Fruit fly (Drosophila melanogaster): ENCODE data around the gene CG10973.

The CG10973 gene

DNA sequence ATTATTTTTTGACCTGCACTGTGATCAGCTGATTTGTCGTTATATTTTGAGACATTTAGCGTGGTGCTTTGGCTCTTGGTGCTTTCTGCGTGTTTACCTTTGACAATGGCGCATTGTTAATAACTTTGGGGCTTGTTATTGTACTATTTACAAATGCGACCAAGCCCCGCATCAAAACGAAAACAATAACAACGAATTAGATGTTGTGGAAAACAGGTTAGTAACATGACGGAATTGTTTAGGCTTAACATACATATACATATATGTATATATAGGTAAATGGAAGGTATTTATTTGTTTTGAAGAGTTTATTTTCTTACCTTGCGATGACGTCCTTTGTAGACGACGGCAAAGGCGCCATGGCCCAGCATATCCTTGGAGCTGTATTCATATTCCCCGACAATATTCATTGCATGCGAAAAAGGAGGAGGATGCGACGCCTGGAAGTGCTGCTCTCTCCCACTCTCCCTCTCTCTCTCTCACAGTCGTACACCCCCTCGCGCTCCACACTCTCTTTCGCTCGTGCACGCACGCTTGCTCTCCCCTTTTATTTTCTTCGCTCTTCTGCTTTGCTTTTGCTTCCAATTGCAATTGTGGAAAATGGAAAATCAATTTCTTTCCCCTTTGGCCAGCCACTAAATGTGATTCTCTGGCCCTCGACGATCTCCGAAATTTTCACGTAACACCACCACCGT is 49.6 kb upstream of the CG10973 start (continued):
- TF ChIP-seq Trl (optimal IDR thresholded peaks at IDR 0.05) (peak; percentile 95 to 97), Trl (GFP tag; optimal IDR thresholded peaks at IDR 0.05) (no peak), Antp (GFP tag; optimal IDR thresholded peaks at IDR 0.05) (no peak), Pdp1 (GFP tag; optimal IDR thresholded peaks at IDR 0.05) (peak in 1 of 2 experiments; percentile 25), Blimp-1 (GFP tag; optimal IDR thresholded peaks at IDR 0.05) (no peak), run (tag; optimal IDR thresholded peaks at IDR 0.05) (no peak)

- TF ChIP-seq CG14441 (GFP tag; IDR thresholded peaks at IDR 0.05) = peak; percentile 41; the same call in 1 of the 2 replicates
- TF ChIP-seq CG12104 (GFP tag; optimal IDR thresholded peaks at IDR 0.05) = peak; percentile 44
- TF ChIP-seq Hr51 (GFP tag; optimal IDR thresholded peaks at IDR 0.05) = peak in 1 of 2 experiments; percentile 72
- TF ChIP-seq Sox100B (GFP tag; optimal IDR thresholded peaks at IDR 0.05) = peak; percentile 24
- no peak for TF ChIP-seq CG30431 (GFP tag; optimal IDR thresholded peaks at IDR 0.05)
- no peak for TF ChIP-seq Drgx (GFP tag; IDR thresholded peaks at IDR 0.05)
- no peak for TF ChIP-seq Mes4 (GFP tag; optimal IDR thresholded peaks at IDR 0.05)
- peak; percentile 9 for TF ChIP-seq exex (tag; optimal IDR thresholded peaks at IDR 0.05)
- no peak for TF ChIP-seq Stat92E (GFP tag; optimal IDR thresholded peaks at IDR 0.05)
- no peak for TF ChIP-seq bigmax (GFP tag; optimal IDR thresholded peaks at IDR 0.05)
- TF ChIP-seq dysf (GFP tag; IDR thresholded peaks at IDR 0.05) = peak; percentile 46; the same call in 1 of the 3 replicates
- no peak for TF ChIP-seq Ssrp (tag; optimal IDR thresholded peaks at IDR 0.05)
- TF ChIP-seq MESR4 (GFP tag; optimal IDR thresholded peaks at IDR 0.05) = no peak
- no peak for TF ChIP-seq CG32767 (GFP tag; IDR thresholded peaks at IDR 0.05)
- TF ChIP-seq CG9876 (GFP tag; optimal IDR thresholded peaks at IDR 0.05) = no peak
- TF ChIP-seq ttk (GFP tag; IDR thresholded peaks at IDR 0.05) = no peak
- peak; percentile 83 for TF ChIP-seq rib (GFP tag; IDR thresholded peaks at IDR 0.05)
- TF ChIP-seq Ada2b (GFP tag; IDR thresholded peaks at IDR 0.05) = peak; percentile 23; the same call in 1 of the 2 replicates
- no peak for TF ChIP-seq CG3065 (GFP tag; optimal IDR thresholded peaks at IDR 0.05)
- peak; percentile 37 for TF ChIP-seq org-1 (GFP tag; optimal IDR thresholded peaks at IDR 0.05)
- TF ChIP-seq Hr3 (GFP tag; optimal IDR thresholded peaks at IDR 0.05) = peak; percentile 16
- no peak for TF ChIP-seq klu (GFP tag; IDR thresholded peaks at IDR 0.05)
- TF ChIP-seq sr (GFP tag; IDR thresholded peaks at IDR 0.05) = no peak
- TF ChIP-seq gsb (GFP tag; IDR thresholded peaks at IDR 0.05) = no peak
- peak; percentile 39 for TF ChIP-seq fd3F (GFP tag; optimal IDR thresholded peaks at IDR 0.05)
- TF ChIP-seq Doc3 (GFP tag; IDR thresholded peaks at IDR 0.05; ENCODE audit: partially characterized antibody) = no peak
- no peak for TF ChIP-seq dan (GFP tag; IDR thresholded peaks at IDR 0.05)
- TF ChIP-seq Sin3A (optimal IDR thresholded peaks at IDR 0.05) = no peak
- no peak for TF ChIP-seq lov (optimal IDR thresholded peaks at IDR 0.05)
- no peak for TF ChIP-seq lov (GFP tag; IDR thresholded peaks at IDR 0.05)
- peak; percentile 0 for TF ChIP-seq CG8944 (GFP tag; optimal IDR thresholded peaks at IDR 0.05)
- no peak for TF ChIP-seq Bdp1 (GFP tag; optimal IDR thresholded peaks at IDR 0.05)
- TF ChIP-seq CG10462 (GFP tag; optimal IDR thresholded peaks at IDR 0.05) = no peak
- no peak for TF ChIP-seq gro (GFP tag; optimal IDR thresholded peaks at IDR 0.05)
- no peak for TF ChIP-seq CG6175 (GFP tag; IDR thresholded peaks at IDR 0.05)
- no peak for TF ChIP-seq zf30C (GFP tag; optimal IDR thresholded peaks at IDR 0.05)
- TF ChIP-seq Hr39 (optimal IDR thresholded peaks at IDR 0.05) = no peak
- TF ChIP-seq pfk (GFP tag; optimal IDR thresholded peaks at IDR 0.05) = no peak
- TF ChIP-seq Dad (GFP tag; optimal IDR thresholded peaks at IDR 0.05) = no peak
- TF ChIP-seq CG18476 (GFP tag; optimal IDR thresholded peaks at IDR 0.05) = peak; percentile 6
- peak; percentile 57 for TF ChIP-seq CG15269 (tag; optimal IDR thresholded peaks at IDR 0.05)
- peak; percentile 6 for TF ChIP-seq CG6854 (GFP tag; optimal IDR thresholded peaks at IDR 0.05)
Measured at dm6 chr3L:12803159-12804034, 48.8 kb upstream of the CG10973 start.

Data from whole organism, embryonic.